Fruit fly (Drosophila melanogaster) ovary, adult (tissue): Measurements from ENCODE around the gene CG33969.

Source experiments
- CG17801 ChIP-seq: fragments of 200-800 bp; optimal IDR thresholded peaks from 2 replicates; lab custom pipeline; 2019; ENCODE audit warnings: missing biosample characterization, mild to moderate bottlenecking, missing genetic modification characterization, moderate library complexity; ENCODE audit not compliant: partially characterized antibody

CG33969 gene

DNA sequence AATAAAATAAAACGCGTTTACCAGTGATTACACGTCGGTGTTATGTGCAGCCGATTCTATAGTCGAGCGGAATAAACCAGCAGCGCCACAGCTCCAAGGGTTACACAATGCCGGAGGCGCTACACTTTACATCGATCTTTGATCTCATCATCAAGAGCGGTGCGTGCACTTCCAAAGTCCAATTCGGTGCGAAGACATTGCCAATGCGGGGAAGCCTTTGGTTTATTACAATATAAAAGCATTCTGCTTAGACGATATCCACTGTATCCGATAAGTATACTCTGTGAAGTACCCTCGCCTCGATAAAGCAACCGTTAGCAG, 5.5 kb downstream of the CG33969 start:
- TF ChIP-seq CG17801: no peak

DNA sequence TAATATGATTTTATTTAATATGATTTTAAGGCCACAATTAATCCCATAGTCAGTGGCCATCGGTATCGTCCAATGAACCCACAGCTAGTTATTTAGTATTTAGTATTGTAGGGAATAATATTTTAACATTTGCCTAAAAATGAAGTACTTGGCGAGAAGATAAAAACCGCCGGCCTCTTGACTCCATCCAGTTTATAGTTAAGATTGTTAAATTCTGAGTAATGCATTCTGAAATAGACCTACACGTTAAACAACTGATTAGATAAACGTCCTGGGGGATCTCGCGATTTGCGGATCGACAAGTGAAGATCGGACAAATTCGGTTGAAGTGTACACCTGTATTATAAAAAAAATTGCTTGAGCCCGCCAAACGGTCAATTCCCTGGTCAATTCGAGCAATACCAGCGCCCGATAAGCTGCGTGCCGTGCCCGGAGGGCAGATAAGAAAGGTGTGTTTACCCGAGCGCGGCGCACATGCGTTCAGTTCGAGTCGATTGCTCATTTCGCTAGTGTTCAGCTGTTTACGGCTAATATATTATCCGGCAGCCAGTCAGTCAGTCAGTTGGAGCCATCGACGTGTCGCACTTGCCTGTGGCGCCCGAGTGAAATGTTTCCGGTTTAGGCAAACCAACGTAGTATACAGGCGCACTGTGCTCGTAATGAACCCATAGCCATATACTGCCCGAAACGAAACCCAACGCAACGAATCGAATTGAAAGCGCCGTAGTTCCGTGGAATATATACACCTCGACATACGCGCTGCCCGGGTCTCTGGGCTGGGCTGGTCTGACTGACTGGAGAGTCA, 6.1 kb downstream of the CG33969 start:
- no peak for TF ChIP-seq CG17801

DNA sequence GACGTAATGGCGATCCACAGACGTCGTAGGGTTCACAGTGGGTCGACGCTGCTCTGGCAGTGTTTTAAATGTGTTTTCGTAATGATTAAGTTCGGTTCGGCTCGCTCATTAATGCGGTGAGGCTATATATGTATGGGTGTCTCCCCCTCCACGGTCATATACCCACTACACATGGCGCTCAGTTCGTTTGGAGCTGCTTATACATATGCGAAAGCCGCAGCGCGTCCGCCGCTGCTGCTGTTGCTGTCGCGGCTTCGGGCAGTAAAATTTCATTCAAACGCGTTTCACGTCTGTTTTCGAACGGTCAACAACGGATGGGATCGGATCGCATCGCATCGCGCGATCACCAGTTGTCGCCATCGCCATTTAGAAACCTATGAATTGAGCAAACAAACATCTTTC, 7.4 kb downstream of the CG33969 start:
- no peak for TF ChIP-seq CG17801

DNA sequence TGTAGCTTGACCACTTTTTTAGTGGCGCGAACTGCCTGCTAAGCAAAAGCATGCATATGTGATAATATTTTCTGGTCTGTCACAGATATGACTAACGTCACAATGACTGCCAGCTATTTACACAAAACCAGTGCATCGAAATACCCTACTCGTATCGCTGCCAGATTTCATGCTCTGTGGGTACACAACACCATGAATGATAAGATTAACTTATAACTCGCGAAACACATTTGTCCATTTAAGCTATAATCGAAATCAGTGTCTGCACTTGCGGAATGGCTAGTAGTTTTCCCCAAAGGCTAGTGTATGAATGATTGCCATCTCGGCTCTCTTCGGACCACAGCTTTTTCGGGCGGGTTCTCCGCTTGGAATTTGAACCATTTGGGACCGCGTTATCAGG, 7.9 kb downstream of the CG33969 start:
- no peak for TF ChIP-seq CG17801

DNA sequence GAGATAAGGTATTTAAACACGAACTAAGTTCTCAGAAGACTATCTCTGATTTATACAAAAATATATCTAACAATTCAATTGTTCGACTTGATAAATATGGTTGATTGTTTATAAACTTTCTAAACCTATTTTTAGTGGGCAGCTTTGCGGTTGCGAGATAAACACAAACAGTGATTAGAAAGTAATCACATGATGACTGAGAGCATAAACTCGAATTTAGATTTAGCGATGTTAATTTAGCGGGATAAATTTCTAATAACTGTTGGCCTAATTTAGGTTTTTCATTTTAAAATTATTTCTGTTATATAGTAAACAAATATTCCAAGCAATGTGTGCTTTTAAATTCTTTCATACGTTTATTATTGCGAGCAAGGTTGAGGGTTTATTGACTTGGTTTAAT, 8.3 kb downstream of the CG33969 start:
- no peak for TF ChIP-seq CG17801

DNA sequence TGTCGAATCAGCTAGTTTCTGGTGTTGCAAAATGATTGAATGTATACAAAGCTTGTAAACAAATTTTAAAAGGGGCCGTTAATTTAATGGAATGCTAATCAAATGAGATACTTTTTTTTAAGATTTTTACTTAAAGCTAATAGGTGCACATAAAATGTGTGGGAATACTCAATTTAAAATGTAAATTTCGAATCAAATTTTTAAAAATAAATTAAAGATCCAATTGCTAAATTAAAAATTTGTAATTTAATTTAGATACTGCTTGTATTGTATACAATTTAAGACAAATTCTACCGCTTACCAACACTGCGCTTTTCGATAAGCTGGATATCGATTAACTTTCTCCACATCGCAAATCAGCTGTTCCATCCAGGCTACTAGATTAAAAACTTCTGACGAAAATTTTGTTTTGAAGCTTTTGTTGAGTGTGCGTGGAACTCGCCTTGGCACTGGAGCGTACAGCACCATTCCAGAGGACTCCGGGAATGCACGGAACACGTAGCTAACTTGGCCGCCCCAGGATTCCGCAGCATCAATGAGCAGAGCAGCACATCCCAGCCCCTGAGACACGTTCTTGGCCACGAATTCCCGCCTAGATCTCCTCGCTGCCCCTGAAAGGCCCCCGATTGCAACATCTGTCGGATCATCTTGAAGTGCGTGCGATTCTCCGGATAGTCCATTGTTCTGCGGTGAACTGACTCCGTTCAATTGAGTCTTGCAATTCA, 9.1 kb downstream of the CG33969 start, which contains the start of the genes CG5498 and fbl:
CG5498 (minus strand) TSS at position 24 of the 725 bp plus-strand sequence.
fbl (plus strand) TSS at position 344 of the 725 bp plus-strand sequence.
- peak; percentile 76 for TF ChIP-seq CG17801

DNA sequence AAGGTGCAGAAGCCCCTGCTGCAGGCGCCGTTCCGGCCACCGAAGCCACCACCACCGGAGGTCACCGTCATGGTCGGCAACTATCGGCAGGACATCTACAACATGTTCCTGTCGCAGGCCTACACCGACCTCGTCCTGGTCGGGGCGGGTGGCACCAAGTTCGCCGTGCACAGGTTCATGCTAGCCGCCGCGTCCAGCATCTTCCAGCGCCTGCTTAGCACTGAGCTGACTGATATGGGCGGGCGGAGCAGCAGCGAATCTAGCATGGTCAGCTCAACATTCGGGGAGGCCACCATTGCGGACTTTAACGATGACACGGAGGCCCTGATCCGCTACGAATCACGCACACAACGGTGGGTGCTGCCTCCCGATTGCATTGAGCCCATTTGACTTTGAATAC, 13.9 kb downstream of the CG33969 start:
- no peak for TF ChIP-seq CG17801

DNA sequence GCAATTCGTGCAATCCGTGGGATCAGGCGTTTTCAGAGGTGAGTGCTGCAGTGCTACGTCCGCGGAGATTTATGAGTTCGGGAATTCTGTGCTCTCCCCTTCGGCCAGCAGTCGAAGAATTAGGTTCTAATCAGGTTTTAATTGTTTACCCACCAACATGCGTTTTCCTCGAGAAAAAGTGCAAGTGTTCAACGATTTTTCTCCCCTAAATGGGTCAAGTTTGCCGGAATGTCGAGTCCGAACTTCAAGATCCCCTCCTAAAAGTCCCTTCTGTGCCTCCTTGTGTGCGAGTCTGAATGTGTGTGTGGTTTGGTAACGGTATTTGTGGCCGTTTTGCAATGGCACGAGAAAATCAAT, 16.8 kb downstream of the CG33969 start:
- TF ChIP-seq CG17801: no peak

DNA sequence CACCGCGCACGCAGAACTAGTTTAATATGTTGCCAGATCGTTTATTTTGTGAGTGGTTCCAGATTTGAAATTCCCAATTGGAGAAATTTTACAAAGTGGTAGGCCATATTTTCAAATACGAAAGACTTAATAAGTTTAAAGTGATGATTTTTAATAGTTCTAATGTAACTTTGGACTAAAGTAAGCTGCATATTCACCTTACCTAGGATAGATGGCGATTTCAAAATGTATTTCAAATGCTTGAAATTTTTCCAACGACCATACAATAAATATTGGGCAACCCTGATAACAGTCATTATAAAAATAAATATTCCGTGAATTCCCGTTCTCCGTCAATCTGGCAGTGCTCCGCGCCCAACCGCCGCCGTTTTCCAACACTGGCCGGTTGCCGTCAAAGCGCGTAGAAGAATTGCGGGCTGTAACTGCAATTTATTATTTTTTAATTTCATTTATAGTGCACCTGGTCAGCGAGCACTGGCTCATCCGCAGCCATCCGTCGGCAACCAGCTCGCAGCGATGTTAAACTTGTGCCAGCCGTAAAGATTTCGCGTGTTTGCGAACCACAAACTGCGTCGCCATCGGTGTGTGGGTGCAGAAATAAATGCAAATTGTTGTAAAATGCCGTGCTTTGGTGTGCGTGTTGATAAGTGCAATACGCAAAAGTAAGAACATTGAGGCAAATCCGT, 17.3 kb downstream of the CG33969 start, which contains the start of the genes Ide and RhoBTB:
Ide (minus strand) TSS at position 19 of the 686 bp plus-strand sequence.
RhoBTB (plus strand) TSS at position 365 of the 686 bp plus-strand sequence.
- TF ChIP-seq CG17801: peak; percentile 45

DNA sequence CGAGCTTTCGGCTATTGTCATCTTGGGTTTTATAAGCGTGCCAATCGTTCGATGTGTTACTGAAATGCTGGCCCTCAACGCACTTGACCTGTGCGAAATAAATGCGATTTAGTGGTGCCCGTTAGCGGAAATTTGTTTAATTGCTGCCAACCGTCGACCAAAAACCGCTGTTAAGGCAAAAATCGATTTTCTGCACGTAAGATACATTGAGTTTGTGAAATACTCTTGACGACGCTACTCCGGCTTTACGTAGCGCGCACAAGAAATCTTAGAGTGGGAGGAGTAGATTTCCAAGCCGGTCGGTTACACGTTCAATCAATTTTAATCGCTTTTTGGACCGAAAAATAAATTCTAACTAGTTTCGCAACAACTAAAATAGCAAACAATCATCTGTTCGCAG, 17.9 kb downstream of the CG33969 start:
- no peak for TF ChIP-seq CG17801

DNA sequence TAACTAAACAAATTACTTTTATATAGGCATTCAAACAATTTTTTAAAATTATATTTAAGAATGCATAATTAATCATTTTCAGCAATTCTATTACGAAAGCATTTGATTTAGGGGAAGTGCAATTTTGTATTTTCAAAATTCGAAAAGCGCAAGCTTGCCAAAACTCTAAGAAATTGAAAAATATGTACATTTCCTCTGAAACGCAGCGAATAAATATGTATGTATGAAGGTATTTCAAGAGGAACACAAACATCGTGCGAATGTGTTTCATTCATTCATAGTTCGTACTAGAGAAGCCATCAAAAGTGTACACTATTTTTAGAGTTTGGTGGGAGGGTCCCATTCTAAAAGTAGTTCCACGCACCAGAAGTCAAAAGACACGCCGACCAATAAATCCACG, 23.3 kb downstream of the CG33969 start, which contains the start of gene CG13247:
CG13247 (plus strand) TSS at position 301 of the 400 bp plus-strand sequence.
- TF ChIP-seq CG17801: no peak

DNA sequence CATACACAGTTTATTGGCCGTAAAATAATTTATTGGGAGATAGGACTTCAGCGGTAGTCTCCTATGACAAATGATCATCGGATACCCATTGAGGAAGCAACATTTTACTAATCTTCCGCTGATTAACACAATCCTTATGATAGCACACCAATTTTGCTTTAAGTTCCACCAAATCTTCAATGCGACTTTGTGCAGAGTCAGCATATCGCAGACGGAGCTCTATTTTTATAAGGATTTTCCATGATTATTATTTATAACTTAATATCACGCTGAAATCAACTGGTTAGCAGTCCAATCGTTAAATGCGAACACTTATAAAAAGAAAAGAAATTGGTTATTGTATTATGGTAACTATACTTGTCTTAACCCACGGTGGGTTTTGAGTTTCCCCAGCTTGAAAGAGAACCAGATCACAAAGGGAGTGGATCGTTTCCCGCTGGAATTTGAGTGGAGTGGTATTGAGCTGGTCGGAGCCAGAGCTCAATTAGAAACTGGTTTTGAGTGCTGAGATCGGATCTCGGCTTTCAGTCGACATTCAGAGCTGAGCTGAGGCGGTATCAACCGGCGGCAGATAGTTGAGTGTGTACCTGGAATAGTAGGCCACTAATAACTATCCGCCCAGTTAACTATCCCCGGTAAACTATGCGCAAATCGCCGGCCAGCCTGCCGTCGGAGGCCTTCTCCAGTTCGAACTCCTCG, 26.5 kb downstream of the CG33969 start, which contains the start of the genes Toll-9 and in:
Toll-9 (minus strand) TSS at position 51 of the 699 bp plus-strand sequence.
in (plus strand) TSS at position 525 of the 699 bp plus-strand sequence.
- no peak for TF ChIP-seq CG17801

DNA sequence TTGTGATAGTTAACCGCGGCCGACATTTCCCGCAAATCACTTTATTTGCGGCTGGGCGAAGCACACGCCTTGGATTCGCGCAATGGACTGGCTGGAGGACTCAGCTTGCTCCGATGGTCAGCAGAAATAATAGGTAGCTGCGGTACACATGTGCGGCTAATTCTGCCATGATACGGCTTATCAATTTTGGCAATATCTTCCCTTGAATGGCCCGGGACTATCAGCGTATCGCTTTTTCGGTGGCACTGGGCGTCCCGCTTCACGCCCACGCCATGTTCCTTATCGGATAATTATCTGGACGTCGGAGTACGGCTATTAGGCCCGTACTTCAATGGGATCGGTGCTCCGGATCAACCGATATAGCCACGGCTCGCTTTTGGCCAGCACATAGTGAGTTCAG, 27.3 kb downstream of the CG33969 start:
- TF ChIP-seq CG17801: no peak

DNA sequence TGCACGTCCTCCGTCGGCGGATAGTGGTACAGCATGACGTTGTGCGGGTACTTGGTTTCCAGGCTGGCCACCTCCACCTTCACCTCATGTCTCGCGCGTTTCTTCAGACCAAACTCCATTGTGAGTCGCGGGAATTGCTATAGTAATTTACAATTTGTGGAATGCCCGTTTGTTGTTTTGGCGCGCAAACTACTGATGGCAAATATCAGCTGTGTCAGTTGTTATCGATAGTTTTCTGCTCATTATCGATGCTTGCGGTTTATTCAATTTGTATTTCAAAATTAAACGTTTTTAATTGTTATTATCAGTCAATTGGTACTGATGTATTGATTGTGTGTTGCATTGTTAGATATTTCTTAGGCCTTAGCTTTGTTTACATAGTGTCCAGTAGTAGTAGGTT, 32.0 kb downstream of the CG33969 start, which contains the start of gene Prim2:
Prim2 (minus strand) TSS at position 197 of the 400 bp plus-strand sequence.
- no peak for TF ChIP-seq CG17801

DNA sequence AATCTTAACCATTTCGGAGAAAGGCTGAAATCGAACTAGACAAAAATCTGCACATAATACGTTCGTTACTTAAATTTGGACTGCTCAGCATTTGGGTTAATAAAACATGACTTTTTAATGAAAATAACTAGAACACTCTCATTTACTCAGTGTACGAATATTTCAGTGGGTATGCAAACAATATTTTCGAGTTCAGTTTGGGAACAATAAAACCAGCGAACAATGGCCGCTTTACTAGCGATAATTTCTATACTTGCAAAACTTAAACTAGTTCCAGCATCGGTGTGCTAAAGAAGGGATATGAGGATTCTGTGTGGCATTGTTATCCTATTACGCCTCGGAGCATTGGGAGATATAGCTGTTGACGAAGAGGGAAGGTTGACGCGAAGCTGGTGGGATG, 35.1 kb downstream of the CG33969 start, which contains the start of gene CG5665:
CG5665 (plus strand) TSS at position 301 of the 400 bp plus-strand sequence.
- TF ChIP-seq CG17801: no peak

DNA sequence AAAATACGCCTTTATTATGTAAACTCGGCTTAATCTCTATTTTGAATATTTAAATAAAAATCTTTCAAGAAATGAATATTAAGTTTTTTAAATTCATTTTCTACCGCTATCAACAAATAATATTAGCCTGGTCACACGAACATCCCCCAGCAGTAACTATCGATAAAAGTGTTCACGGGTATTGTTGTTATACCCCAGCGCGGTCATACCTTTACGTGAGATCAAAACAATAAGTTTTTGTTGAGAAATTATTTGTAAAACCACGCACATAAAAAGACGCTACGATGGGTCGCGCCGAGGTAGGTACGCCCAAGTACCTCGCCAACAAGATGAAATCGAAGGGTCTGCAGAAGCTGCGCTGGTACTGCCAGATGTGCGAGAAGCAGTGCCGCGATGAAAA, 36.7 kb downstream of the CG33969 start, which contains the start of gene kin17:
kin17 (plus strand) TSS at position 195 of the 400 bp plus-strand sequence.
- TF ChIP-seq CG17801: no peak
